Fruit fly (Drosophila melanogaster) whole organism, prepupa: Measurements from ENCODE around the gene CG3091.

Experiments
- Blimp-1 ChIP-seq: fragments of 200-800 bp; sonication (Bioruptor generic); optimal IDR thresholded peaks from 3 replicates; lab custom pipeline; 2017; ENCODE audit warnings: missing biosample characterization, missing genetic modification characterization, mild to moderate bottlenecking, moderate library complexity, missing genetic modification reagents
- CG10631 ChIP-seq: fragments of 200-800 bp; sonication (Bioruptor generic); optimal IDR thresholded peaks from 2 replicates; lab custom pipeline; 2016; ENCODE audit warnings: missing biosample characterization, missing genetic modification characterization
- CG10669 ChIP-seq: fragments of 200-800 bp; sonication (Bioruptor generic); optimal IDR thresholded peaks from 3 replicates; lab custom pipeline; 2018; ENCODE audit warnings: missing biosample characterization, mild to moderate bottlenecking, missing genetic modification characterization, moderate library complexity
- CG11294 ChIP-seq: fragments of 200-800 bp; sonication (Bioruptor generic); IDR thresholded peaks from 2 replicates; pipeline ENCODE4 v1.3.6; 2022; ENCODE audit warnings: missing biosample characterization, missing genetic modification characterization
- CG11762 ChIP-seq: fragments of 200-800 bp; sonication (Bioruptor generic); optimal IDR thresholded peaks from 3 replicates; lab custom pipeline; 2016; ENCODE audit warnings: missing biosample characterization, missing genetic modification characterization; ENCODE audit not compliant: insufficient read depth
- CG11902 ChIP-seq: fragments of 200-800 bp; sonication (Bioruptor generic); optimal IDR thresholded peaks from 3 replicates; lab custom pipeline; 2016; ENCODE audit warnings: missing biosample characterization, missing genetic modification characterization
- CG15336 ChIP-seq: fragments of 200-800 bp; sonication (Bioruptor generic); IDR thresholded peaks from 2 replicates; pipeline ENCODE4 v1.3.6; 2022; ENCODE audit warnings: missing biosample characterization, missing genetic modification characterization
- CG16779 ChIP-seq: fragments of 200-800 bp; sonication (Bioruptor generic); optimal IDR thresholded peaks from 3 replicates; lab custom pipeline; 2017; ENCODE audit warnings: missing biosample characterization, mild to moderate bottlenecking, missing genetic modification characterization
- CG3032 ChIP-seq: fragments of 200-800 bp; optimal IDR thresholded peaks from 2 replicates; lab custom pipeline; 2019; ENCODE audit warnings: missing biosample characterization, mild to moderate bottlenecking, missing genetic modification characterization, moderate library complexity
- CG31627 ChIP-seq: fragments of 200-800 bp; sonication (Bioruptor generic); optimal IDR thresholded peaks from 3 replicates; lab custom pipeline; 2016; ENCODE audit warnings: missing biosample characterization, missing genetic modification characterization
- CG34406 ChIP-seq: fragments of 200-800 bp; sonication (Bioruptor generic); optimal IDR thresholded peaks from 3 replicates; lab custom pipeline; 2016; ENCODE audit warnings: missing biosample characterization, missing genetic modification characterization
- CG6163 ChIP-seq: fragments of 200-800 bp; sonication (Bioruptor generic); IDR thresholded peaks from 3 replicates; pipeline ENCODE4 v1.3.6; 2022; ENCODE audit warnings: missing biosample characterization, missing genetic modification characterization
- CG6276 ChIP-seq: fragments of 200-800 bp; sonication (Bioruptor generic); optimal IDR thresholded peaks from 2 replicates; lab custom pipeline; 2017; ENCODE audit warnings: missing biosample characterization, mild to moderate bottlenecking, missing genetic modification characterization
- CG6792 ChIP-seq: fragments of 200-800 bp; sonication (Bioruptor generic); optimal IDR thresholded peaks from 3 replicates; lab custom pipeline; 2016; ENCODE audit warnings: missing biosample characterization, missing genetic modification characterization
- CG6854 ChIP-seq: fragments of 200-800 bp; sonication (Bioruptor generic); optimal IDR thresholded peaks from 2 replicates; lab custom pipeline; 2017; ENCODE audit warnings: missing biosample characterization, mild to moderate bottlenecking, missing genetic modification characterization
- CG7368 ChIP-seq: fragments of 200-800 bp; sonication (Bioruptor generic); optimal IDR thresholded peaks from 3 replicates; lab custom pipeline; 2016; ENCODE audit warnings: missing biosample characterization, missing genetic modification characterization
- CG8119 ChIP-seq: fragments of 200-800 bp; sonication (Bioruptor generic); IDR thresholded peaks from 3 replicates; pipeline ENCODE4 v1.3.6; 2022; ENCODE audit warnings: missing biosample characterization, missing genetic modification characterization
- CG8319 ChIP-seq: fragments of 200-800 bp; sonication (Bioruptor generic); optimal IDR thresholded peaks from 3 replicates; lab custom pipeline; 2016; ENCODE audit warnings: missing biosample characterization, missing genetic modification characterization
- CG8632 ChIP-seq: fragments of 200-800 bp; sonication (Bioruptor generic); optimal IDR thresholded peaks from 3 replicates; lab custom pipeline; 2016; ENCODE audit warnings: missing biosample characterization, missing genetic modification characterization
- CG9139 ChIP-seq: fragments of 200-800 bp; sonication (Bioruptor generic); optimal IDR thresholded peaks from 3 replicates; lab custom pipeline; 2017; ENCODE audit warnings: missing biosample characterization, mild to moderate bottlenecking, missing genetic modification characterization
- Eip75B ChIP-seq: fragments of 200-800 bp; sonication (Bioruptor generic); optimal IDR thresholded peaks from 3 replicates; lab custom pipeline; 2016; ENCODE audit warnings: missing biosample characterization, missing genetic modification characterization
- Eip78C ChIP-seq: fragments of 200-800 bp; sonication (Bioruptor generic); peaks from one replicate; lab custom pipeline; 2016; ENCODE audit warnings: missing biosample characterization, missing genetic modification characterization
- Ets21C ChIP-seq: fragments of 200-800 bp; sonication (Bioruptor generic); optimal IDR thresholded peaks from 3 replicates; lab custom pipeline; 2016; ENCODE audit warnings: missing biosample characterization, missing genetic modification characterization
- Gug ChIP-seq: fragments of 200-800 bp; sonication (Bioruptor generic); IDR thresholded peaks from 2 replicates; pipeline ENCODE4 v1.3.6; 2022; ENCODE audit warnings: missing biosample characterization, missing genetic modification characterization
- Hr38 ChIP-seq: sonication (Bioruptor generic); optimal IDR thresholded peaks from 2 replicates; lab custom pipeline; 2016; ENCODE audit warnings: missing biosample characterization, missing genetic modification characterization
- Hr39 ChIP-seq: fragments of 200-800 bp; sonication (Bioruptor generic); optimal IDR thresholded peaks from 2 replicates; lab custom pipeline; 2016; ENCODE audit warnings: missing biosample characterization, missing genetic modification characterization
- Hr4 ChIP-seq: fragments of 200-800 bp; sonication (Bioruptor generic); optimal IDR thresholded peaks from 3 replicates; lab custom pipeline; 2016; ENCODE audit warnings: missing biosample characterization, missing genetic modification characterization
- Lpt ChIP-seq: fragments of 200-800 bp; sonication (Bioruptor generic); optimal IDR thresholded peaks from 3 replicates; lab custom pipeline; 2016; ENCODE audit warnings: missing biosample characterization, missing genetic modification characterization
- Met ChIP-seq: fragments of 200-800 bp; sonication (Bioruptor generic); optimal IDR thresholded peaks from 3 replicates; lab custom pipeline; 2016; ENCODE audit warnings: missing biosample characterization, missing genetic modification characterization
- OdsH ChIP-seq: fragments of 200-800 bp; sonication (Bioruptor generic); optimal IDR thresholded peaks from 3 replicates; lab custom pipeline; 2016; ENCODE audit warnings: missing biosample characterization, missing genetic modification characterization
- Sox102F ChIP-seq: fragments of 200-800 bp; sonication (Bioruptor generic); optimal IDR thresholded peaks from 2 replicates; lab custom pipeline; 2016; ENCODE audit warnings: missing biosample characterization, mild to moderate bottlenecking, missing genetic modification characterization
- Sox14 ChIP-seq: fragments of 200-800 bp; sonication (Bioruptor generic); optimal IDR thresholded peaks from 3 replicates; lab custom pipeline; 2016; ENCODE audit warnings: missing biosample characterization, missing genetic modification characterization
- Sox15 ChIP-seq: fragments of 200-800 bp; sonication (Bioruptor generic); optimal IDR thresholded peaks from 3 replicates; lab custom pipeline; 2016; ENCODE audit warnings: missing biosample characterization, missing genetic modification characterization
- achi ChIP-seq: fragments of 200-800 bp; sonication (Bioruptor generic); optimal IDR thresholded peaks from 3 replicates; lab custom pipeline; 2016; ENCODE audit warnings: missing biosample characterization, missing genetic modification characterization
- acj6 ChIP-seq: fragments of 200-800 bp; sonication (Bioruptor generic); optimal IDR thresholded peaks from 3 replicates; lab custom pipeline; 2016; ENCODE audit warnings: missing biosample characterization, missing genetic modification characterization
- dac ChIP-seq: fragments of 200-800 bp; sonication (Bioruptor generic); optimal IDR thresholded peaks from 2 replicates; lab custom pipeline; 2017; ENCODE audit warnings: missing biosample characterization, mild to moderate bottlenecking, missing genetic modification characterization
- dsx ChIP-seq: fragments of 200-800 bp; optimal IDR thresholded peaks from 3 replicates; lab custom pipeline; 2019; ENCODE audit warnings: missing biosample characterization, mild to moderate bottlenecking, missing genetic modification characterization, moderate library complexity; ENCODE audit not compliant: poor library complexity, severe bottlenecking
- eg ChIP-seq: fragments of 200-800 bp; sonication (Bioruptor generic); IDR thresholded peaks from 3 replicates; pipeline ENCODE4 v1.3.6; 2022; ENCODE audit warnings: missing biosample characterization, missing genetic modification characterization
- esn ChIP-seq: fragments of 200-800 bp; sonication (Bioruptor generic); optimal IDR thresholded peaks from 2 replicates; lab custom pipeline; 2016; ENCODE audit warnings: missing biosample characterization, mild to moderate bottlenecking, missing genetic modification characterization, moderate library complexity
- fd59A ChIP-seq: fragments of 200-800 bp; sonication (Bioruptor generic); optimal IDR thresholded peaks from 2 replicates; lab custom pipeline; 2017; ENCODE audit warnings: missing biosample characterization, mild to moderate bottlenecking, missing genetic modification characterization, missing genetic modification reagents
- fd85E ChIP-seq: fragments of 200-800 bp; sonication (Bioruptor generic); optimal IDR thresholded peaks from 3 replicates; lab custom pipeline; 2016; ENCODE audit warnings: missing biosample characterization, missing genetic modification characterization
- fkh ChIP-seq: fragments of 200-800 bp; sonication (Bioruptor generic); optimal IDR thresholded peaks from 3 replicates; lab custom pipeline; 2017; ENCODE audit warnings: missing biosample characterization, mild to moderate bottlenecking, missing genetic modification characterization, moderate library complexity
- lz ChIP-seq: fragments of 200-800 bp; sonication (Bioruptor generic); optimal IDR thresholded peaks from 3 replicates; lab custom pipeline; 2016; ENCODE audit warnings: missing biosample characterization, missing genetic modification characterization
- net ChIP-seq: fragments of 200-800 bp; sonication (Bioruptor generic); optimal IDR thresholded peaks from 3 replicates; lab custom pipeline; 2016; ENCODE audit warnings: missing biosample characterization, missing genetic modification characterization
- pdm3 ChIP-seq: fragments of 200-800 bp; sonication (Bioruptor generic); optimal IDR thresholded peaks from 3 replicates; lab custom pipeline; 2016; ENCODE audit warnings: missing biosample characterization, missing genetic modification characterization
- salr ChIP-seq, 2 experiments: fragments of 200-800 bp; sonication (Bioruptor generic); optimal IDR thresholded peaks; 3 replicates each; lab custom pipeline; 2016 to 2018; ENCODE audit warnings: missing biosample characterization in 2 of 2, missing genetic modification characterization in 2 of 2, mild to moderate bottlenecking in 1 of 2
- spab ChIP-seq: fragments of 200-800 bp; sonication (Bioruptor generic); optimal IDR thresholded peaks from 2 replicates; lab custom pipeline; 2017; ENCODE audit warnings: missing biosample characterization, mild to moderate bottlenecking, missing genetic modification characterization, missing genetic modification reagents
- svp ChIP-seq: fragments of 200-800 bp; sonication (Bioruptor generic); peaks from one replicate; lab custom pipeline; 2016; ENCODE audit warnings: missing biosample characterization, missing genetic modification characterization
- topi ChIP-seq: fragments of 200-800 bp; sonication (Bioruptor generic); optimal IDR thresholded peaks from 3 replicates; lab custom pipeline; 2016; ENCODE audit warnings: missing biosample characterization, missing genetic modification characterization
- vri ChIP-seq: fragments of 200-800 bp; sonication (Bioruptor generic); optimal IDR thresholded peaks from 3 replicates; lab custom pipeline; 2016; ENCODE audit warnings: missing biosample characterization, mild to moderate bottlenecking, missing genetic modification characterization

The CG3091 gene

DNA sequence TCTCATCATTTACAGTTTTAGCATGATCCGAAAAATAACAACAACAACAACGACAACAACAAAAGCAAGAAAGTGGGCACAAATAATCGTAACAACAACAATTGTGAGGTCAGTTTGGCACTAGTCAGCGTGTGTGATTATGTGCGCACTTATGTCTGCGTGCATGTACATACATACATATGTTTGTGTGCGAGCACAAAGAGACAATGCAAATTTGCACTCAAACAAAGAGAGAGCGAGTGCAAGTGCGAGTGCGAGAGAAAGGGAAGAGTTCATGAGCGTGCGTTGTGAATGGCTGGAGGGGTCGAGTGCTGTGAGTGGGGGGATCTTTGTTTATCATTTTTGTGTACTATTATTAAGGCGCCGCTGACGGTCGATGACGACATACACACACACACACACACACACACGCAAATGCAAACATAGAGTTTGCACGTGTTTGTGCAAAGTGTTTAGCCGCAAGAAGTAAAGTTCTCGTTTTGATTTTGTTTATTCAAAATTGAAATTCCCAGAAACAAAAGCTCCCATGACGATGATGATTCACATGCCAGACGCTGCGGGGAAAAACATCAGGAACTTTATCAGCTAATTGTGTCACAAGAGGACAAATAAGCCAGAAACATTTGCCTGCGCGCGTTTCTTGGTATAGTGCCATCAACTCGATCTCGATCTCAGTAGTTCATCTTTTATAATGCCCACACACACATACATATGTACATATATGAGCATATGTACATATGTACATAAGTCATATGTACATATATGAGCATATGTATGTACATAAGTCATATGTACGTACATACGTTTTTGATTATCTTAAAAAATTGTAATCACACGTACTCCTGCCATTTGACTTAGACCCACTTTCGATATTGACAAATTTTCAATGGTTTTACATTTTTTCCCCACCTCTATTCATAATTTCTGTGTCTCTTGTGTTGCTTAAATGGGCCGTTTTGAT lies 40.8 kb upstream of the CG3091 start:
- TF ChIP-seq CG6854 (GFP tag; lab: Kevin White, UChicago) (peak; percentile 38), CG3032 (tag; lab: Kevin White, UChicago) (peak; percentile 33), CG8319 (GFP tag; lab: Kevin White, UChicago) (peak; percentile 37), lz (GFP tag; lab: Kevin White, UChicago) (peak; percentile 67), CG11762 (GFP tag; lab: Kevin White, UChicago) (no peak), Sox102F (GFP tag; lab: Kevin White, UChicago) (peak; percentile 67), Ets21C (GFP tag; lab: Kevin White, UChicago) (peak; percentile 20), CG9139 (GFP tag; lab: Kevin White, UChicago) (no peak), dac (no peak), acj6 (peak; percentile 54), CG15336 (GFP tag; lab: Robert Waterston, UW) (peak; percentile 21; the same call in 1 of the 2 replicates), Hr38 (GFP tag; lab: Kevin White, UChicago) (no peak), CG11294 (GFP tag; lab: Robert Waterston, UW) (peak; percentile 30; the same call in 1 of the 2 replicates), Met (GFP tag; lab: Kevin White, UChicago) (peak; percentile 74), Eip78C (GFP tag; lab: Kevin White, UChicago) (peak; percentile 80), fkh (GFP tag; lab: Kevin White, UChicago) (peak; percentile 64), CG8632 (peak; percentile 19), Sox15 (no peak), dsx (GFP tag; lab: Kevin White, UChicago) (peak; percentile 44), CG6276 (GFP tag; lab: Kevin White, UChicago) (peak; percentile 39), CG10631 (peak; percentile 58), net (peak; percentile 73), CG34406 (GFP tag; lab: Kevin White, UChicago) (peak; percentile 67), fd85E (GFP tag; lab: Kevin White, UChicago) (no peak), Gug (GFP tag; lab: Robert Waterston, UW) (peak; percentile 28; the same call in 1 of the 2 replicates), esn (GFP tag; lab: Kevin White, UChicago) (peak; percentile 64), Lpt (peak; percentile 58), fd59A (GFP tag; lab: Kevin White, UChicago) (no peak), Hr39 (GFP tag; lab: Kevin White, UChicago) (peak; percentile 69), Sox14 (peak; percentile 89), CG31627 (GFP tag; lab: Kevin White, UChicago) (peak; percentile 59), CG8119 (GFP tag; lab: Robert Waterston, UW) (peak; percentile 59; the same call in 2 of the 3 replicates), eg (GFP tag; lab: Robert Waterston, UW) (peak; percentile 70; the same call in 2 of the 3 replicates), CG6792 (GFP tag; lab: Kevin White, UChicago) (peak; percentile 53), CG11902 (GFP tag; lab: Kevin White, UChicago) (peak; percentile 24), achi (peak; percentile 42), CG10669 (peak; percentile 54), pdm3 (GFP tag; lab: Kevin White, UChicago) (peak; percentile 40), Blimp-1 (GFP tag; lab: Kevin White, UChicago) (no peak), svp (GFP tag; lab: Kevin White, UChicago) (peak; percentile 90), topi (GFP tag; lab: Kevin White, UChicago) (peak; percentile 65), CG16779 (peak; percentile 46), OdsH (peak; percentile 39), CG6163 (peak; percentile 54), vri (GFP tag; lab: Kevin White, UChicago) (peak; percentile 57), Hr4 (GFP tag; lab: Kevin White, UChicago) (peak; percentile 42), CG7368 (peak; percentile 68), Eip75B (GFP tag; lab: Kevin White, UChicago) (peak; percentile 78), salr (GFP tag; optimal IDR thresholded peaks at IDR 0.05; lab: Kevin White, UChicago) (no peak), spab (GFP tag; lab: Kevin White, UChicago) (peak; percentile 20)
